Worm (Caenorhabditis elegans) whole organism, L2 larva: Measurements from ENCODE around the gene paf-2.
A peak's percentile ranks its signal among the peaks of the same experiment; 100 is the strongest.

Experiments used
- C34F6.9 ChIP-seq: fragments of 150-350 bp; optimal IDR thresholded peaks from 2 replicates; lab custom pipeline; 2014; ENCODE audit warnings: missing biosample characterization, missing genetic modification characterization
- F13H6.1 ChIP-seq: sonication (generic microtip); optimal IDR thresholded peaks from 2 replicates; lab custom pipeline; 2016; ENCODE audit warnings: missing genetic modification characterization, missing compliant biosample characterization
- R02D3.7 ChIP-seq: fragments of 150-350 bp; optimal IDR thresholded peaks from 2 replicates; lab custom pipeline; 2014; ENCODE audit warnings: missing biosample characterization, missing genetic modification characterization
- ZK546.5 ChIP-seq: sonication (generic microtip); optimal IDR thresholded peaks from 2 replicates; lab custom pipeline; 2017; ENCODE audit warnings: missing biosample characterization, missing genetic modification characterization
- ama-1 ChIP-seq: fragments of 150-350 bp; optimal IDR thresholded peaks from 2 replicates; lab custom pipeline; 2018; ENCODE audit warnings: inconsistent platforms
- ceh-16 ChIP-seq: fragments of 150-350 bp; optimal IDR thresholded peaks from 2 replicates; lab custom pipeline; 2014; ENCODE audit warnings: missing biosample characterization, missing genetic modification characterization
- ceh-82 ChIP-seq: fragments of 150-350 bp; optimal IDR thresholded peaks from 2 replicates; lab custom pipeline; 2014; ENCODE audit warnings: missing biosample characterization, missing genetic modification characterization
- crh-2 ChIP-seq: sonication (generic microtip); optimal IDR thresholded peaks from 2 replicates; lab custom pipeline; 2017; ENCODE audit warnings: missing biosample characterization, missing genetic modification characterization
- egl-27 ChIP-seq: sonication (generic microtip); optimal IDR thresholded peaks from 3 replicates; lab custom pipeline; 2017; ENCODE audit warnings: missing biosample characterization, missing genetic modification reagents, missing genetic modification characterization
- fos-1 ChIP-seq: fragments of 150-350 bp; optimal IDR thresholded peaks from 2 replicates; lab custom pipeline; 2014; ENCODE audit warnings: missing biosample characterization, missing genetic modification characterization
- gmeb-1 ChIP-seq: fragments of 150-350 bp; optimal IDR thresholded peaks from 2 replicates; lab custom pipeline; 2014; ENCODE audit warnings: missing biosample characterization, missing genetic modification characterization
- lin-11 ChIP-seq: fragments of 150-350 bp; sonication (generic microtip); optimal IDR thresholded peaks from 2 replicates; lab custom pipeline; 2014; ENCODE audit warnings: missing biosample characterization, missing genetic modification characterization, inconsistent platforms, mixed read lengths
- lin-13 ChIP-seq: fragments of 150-350 bp; optimal IDR thresholded peaks from 2 replicates; lab custom pipeline; 2014; ENCODE audit warnings: missing biosample characterization, missing genetic modification reagents, missing genetic modification characterization
- lin-39 ChIP-seq: fragments of 150-350 bp; optimal IDR thresholded peaks from 2 replicates; lab custom pipeline; 2014; ENCODE audit warnings: missing biosample characterization, missing genetic modification reagents, missing genetic modification characterization
- lsy-2 ChIP-seq, 2 experiments: fragments of 150-350 bp in 1 of 2; sonication (generic microtip) in 1 of 2; optimal IDR thresholded peaks; 2 replicates each; lab custom pipeline; 2014 to 2017; ENCODE audit warnings: missing biosample characterization in 2 of 2, missing genetic modification characterization in 2 of 2
- mab-5 ChIP-seq: fragments of 150-350 bp; optimal IDR thresholded peaks from 2 replicates; lab custom pipeline; 2014; ENCODE audit warnings: missing biosample characterization, missing genetic modification characterization
- nhr-10 ChIP-seq: sonication (generic microtip); optimal IDR thresholded peaks from 2 replicates; lab custom pipeline; 2017; ENCODE audit warnings: missing biosample characterization, missing genetic modification characterization
- nhr-11 ChIP-seq: fragments of 150-350 bp; optimal IDR thresholded peaks from 2 replicates; lab custom pipeline; 2014; ENCODE audit warnings: missing biosample characterization, missing genetic modification characterization
- nhr-12 ChIP-seq: fragments of 150-350 bp; optimal IDR thresholded peaks from 2 replicates; lab custom pipeline; 2014; ENCODE audit warnings: missing biosample characterization, missing genetic modification characterization
- nhr-129 ChIP-seq: fragments of 150-350 bp; optimal IDR thresholded peaks from 2 replicates; lab custom pipeline; 2014; ENCODE audit warnings: missing biosample characterization, missing genetic modification characterization
- nhr-25 ChIP-seq: fragments of 150-350 bp; sonication (generic microtip); optimal IDR thresholded peaks from 3 replicates; lab custom pipeline; 2014; ENCODE audit warnings: missing biosample characterization, missing genetic modification characterization
- nhr-6 ChIP-seq: fragments of 150-350 bp; optimal IDR thresholded peaks from 2 replicates; lab custom pipeline; 2014; ENCODE audit warnings: missing biosample characterization, missing genetic modification characterization
- sem-4 ChIP-seq: fragments of 150-350 bp; optimal IDR thresholded peaks from 2 replicates; lab custom pipeline; 2014; ENCODE audit warnings: missing biosample characterization, missing genetic modification reagents, missing genetic modification characterization
- skn-1 ChIP-seq: sonication (generic microtip); optimal IDR thresholded peaks from 2 replicates; lab custom pipeline; 2017; ENCODE audit warnings: missing biosample characterization, missing genetic modification characterization
- sma-3 ChIP-seq: sonication (generic microtip); optimal IDR thresholded peaks from 2 replicates; lab custom pipeline; 2016; ENCODE audit warnings: missing genetic modification reagents, missing genetic modification characterization, missing compliant biosample characterization
- sma-9 ChIP-seq, 2 experiments: fragments of 150-350 bp in 1 of 2; sonication (generic microtip) in 1 of 2; optimal IDR thresholded peaks; 2 replicates each; lab custom pipeline; 2014 to 2016; ENCODE audit warnings: missing genetic modification characterization in 2 of 2, mild to moderate bottlenecking in 1 of 2, missing biosample characterization in 1 of 2, missing compliant biosample characterization in 1 of 2, missing genetic modification reagents in 1 of 2, moderate library complexity in 1 of 2
- snpc-4 ChIP-seq: fragments of 150-350 bp; optimal IDR thresholded peaks from 2 replicates; lab custom pipeline; 2014; ENCODE audit warnings: missing biosample characterization, missing genetic modification characterization
- unc-55 ChIP-seq: fragments of 150-350 bp; sonication (generic microtip); optimal IDR thresholded peaks from 3 replicates; lab custom pipeline; 2014; ENCODE audit warnings: missing biosample characterization, missing genetic modification reagents, missing genetic modification characterization
- unc-62 ChIP-seq: fragments of 150-350 bp; optimal IDR thresholded peaks from 2 replicates; lab custom pipeline; 2014; ENCODE audit warnings: missing biosample characterization, missing genetic modification reagents, missing genetic modification characterization
- ztf-11 ChIP-seq: sonication (generic microtip); optimal IDR thresholded peaks from 2 replicates; lab custom pipeline; 2017; ENCODE audit warnings: missing biosample characterization, missing genetic modification characterization
- ztf-4 ChIP-seq: fragments of 150-350 bp; optimal IDR thresholded peaks from 2 replicates; lab custom pipeline; 2014; ENCODE audit warnings: missing biosample characterization, missing genetic modification characterization

paf-2 gene

DNA sequence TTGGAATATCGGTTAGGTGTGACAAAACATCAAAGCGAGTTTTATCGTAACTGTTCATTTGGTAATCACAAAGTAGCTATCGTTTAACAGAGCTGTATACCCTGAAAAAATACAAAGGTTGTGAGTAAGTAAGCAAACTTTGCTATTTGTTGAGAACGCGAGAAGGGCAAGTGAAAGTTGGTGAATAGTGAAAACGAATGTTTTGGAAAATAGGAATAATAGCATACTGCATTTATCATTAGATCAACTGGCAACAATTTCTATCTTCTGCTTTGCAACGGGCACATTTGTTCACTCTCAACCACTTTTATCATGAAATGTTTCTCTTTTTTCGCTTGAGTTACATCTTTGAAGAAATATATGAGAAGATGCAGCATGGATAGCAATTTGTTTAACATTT, 31.3 kb upstream of the paf-2 start, which contains the start of gene C24A8.5:
Gene C24A8.5 (minus strand): TSS at position 101 of the 400 bp plus-strand sequence.
- TF ChIP-seq R02D3.7 (no peak), sem-4 (tag; lab: Kevin White, UChicago) (no peak), sma-3 (GFP tag; lab: Kevin White, UChicago) (no peak), skn-1 (tag; lab: Kevin White, UChicago) (no peak)
- TF ChIP-seq, all 48 proteins: peak for 0

DNA sequence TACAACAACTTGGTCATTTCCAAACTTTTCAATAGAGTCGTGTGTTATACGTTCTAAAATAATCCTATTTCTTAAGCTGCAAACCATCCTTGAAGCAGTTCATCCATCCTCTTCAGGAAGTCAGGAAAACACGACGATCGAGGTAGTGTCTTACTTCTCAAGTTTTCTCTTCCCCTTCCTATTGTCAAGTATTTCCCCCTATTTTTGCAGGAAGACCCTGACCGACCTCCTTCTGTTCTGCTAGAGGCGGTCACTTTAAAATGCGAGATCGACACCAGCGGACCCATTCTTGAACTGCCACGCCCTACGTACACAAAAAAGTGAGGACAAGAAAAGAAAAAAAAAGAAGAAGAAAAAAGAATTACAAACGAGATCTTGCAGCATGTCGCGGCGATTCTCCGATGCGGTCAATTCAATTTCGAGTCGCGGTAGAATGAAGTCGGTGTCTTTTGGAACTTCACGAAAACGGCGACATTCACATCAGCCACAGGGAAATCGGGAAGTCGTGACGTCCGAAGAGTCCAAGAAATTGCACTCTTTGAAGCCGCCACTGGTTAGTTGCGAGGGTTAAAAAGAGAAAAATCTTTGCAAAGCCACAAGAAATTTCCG, 25.4 kb upstream of the paf-2 start:
- TF ChIP-seq egl-27 = no peak
- no peak for TF ChIP-seq skn-1 (tag; lab: Kevin White, UChicago)
- no peak for TF ChIP-seq sem-4 (tag; lab: Kevin White, UChicago)
- TF ChIP-seq nhr-11 = no peak
- no peak for TF ChIP-seq C34F6.9
- TF ChIP-seq unc-62 (GFP tag; lab: Kevin White, UChicago) = no peak

DNA sequence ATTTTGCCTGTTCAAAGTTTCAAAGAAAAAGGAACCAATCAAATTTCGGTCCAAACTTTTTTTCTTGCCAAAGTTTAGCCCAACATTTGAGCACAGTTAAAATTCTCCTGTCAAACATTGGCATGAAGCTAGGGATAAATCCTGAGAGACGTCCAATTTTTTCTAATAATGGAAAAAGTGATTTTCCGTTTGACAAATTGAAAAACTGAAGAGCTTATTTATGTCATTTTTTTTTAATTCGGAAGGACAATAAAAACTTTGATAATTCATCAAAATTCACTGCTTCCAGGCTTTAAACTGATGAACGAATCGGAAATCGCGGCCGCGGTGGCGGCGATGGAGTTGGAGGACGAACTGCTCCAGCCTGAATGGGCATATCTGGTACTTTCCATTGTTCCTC, 23.0 kb upstream of the paf-2 start, which contains the start of gene dop-6:
Gene dop-6 (plus strand): TSS at position 301 of the 400 bp plus-strand sequence.
- TF ChIP-seq lsy-2 (tag; optimal IDR thresholded peaks at IDR 0.05; lab: Kevin White, UChicago) (no peak), nhr-12 (tag; lab: Kevin White, UChicago) (no peak), snpc-4 (no peak), nhr-6 (tag; lab: Kevin White, UChicago) (no peak), sem-4 (tag; lab: Kevin White, UChicago) (no peak), C34F6.9 (no peak), sma-3 (GFP tag; lab: Kevin White, UChicago) (no peak), nhr-10 (tag; lab: Kevin White, UChicago) (no peak), gmeb-1 (tag; lab: Kevin White, UChicago) (no peak), nhr-25 (tag; lab: Kevin White, UChicago) (no peak)

DNA sequence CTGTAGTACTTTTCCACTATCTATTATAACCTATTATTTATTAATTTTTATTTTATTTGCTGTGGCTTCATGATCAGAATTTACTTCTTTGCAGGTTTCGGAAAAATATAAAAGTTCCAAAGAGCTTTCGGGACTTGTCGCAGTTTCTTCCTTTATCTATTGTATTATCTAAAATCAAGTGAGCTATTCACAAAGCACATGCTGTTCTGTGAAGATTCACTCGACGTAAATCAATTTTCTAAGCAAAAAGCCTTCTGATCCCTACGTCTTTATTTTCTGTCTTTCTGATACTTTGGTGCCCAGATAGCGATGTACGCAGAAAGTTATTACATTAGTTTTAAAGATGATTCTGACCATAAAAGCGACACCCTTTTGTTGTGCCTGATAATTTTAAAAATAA, 19.6 kb upstream of the paf-2 start:
- no peak for TF ChIP-seq lsy-2 (tag; optimal IDR thresholded peaks at IDR 0.05; lab: Kevin White, UChicago)
- TF ChIP-seq sma-9 (GFP tag; optimal IDR thresholded peaks at IDR 0.05; lab: Kevin White, UChicago) = peak; percentile 20
- no peak for TF ChIP-seq sma-9 (tag; optimal IDR thresholded peaks at IDR 0.05; lab: Kevin White, UChicago)
- no peak for TF ChIP-seq nhr-25 (tag; lab: Kevin White, UChicago)

DNA sequence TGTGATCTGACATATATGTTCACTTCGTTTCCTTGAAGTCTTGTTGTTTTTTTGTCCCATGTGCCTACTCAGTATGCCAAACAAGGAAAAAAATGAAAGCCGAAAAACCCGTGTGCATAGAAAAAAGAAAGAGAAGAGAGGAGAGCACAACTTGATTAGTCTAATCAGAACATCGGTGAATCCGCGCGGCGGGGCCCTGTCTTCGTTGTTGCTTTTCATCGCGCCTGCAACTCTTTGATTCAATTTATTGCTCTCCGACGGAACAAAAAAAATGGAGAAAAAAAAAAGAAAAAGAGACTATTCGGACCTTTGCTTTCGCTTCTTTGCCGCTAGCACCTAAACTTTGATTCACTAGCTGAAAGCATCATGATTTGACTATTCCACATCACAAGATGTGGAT, 17.4 kb upstream of the paf-2 start:
- TF ChIP-seq ztf-4 (tag; lab: Kevin White, UChicago) (no peak), sem-4 (tag; lab: Kevin White, UChicago) (peak; percentile 5), ama-1 (lab: Kevin White, UChicago) (no peak)

DNA sequence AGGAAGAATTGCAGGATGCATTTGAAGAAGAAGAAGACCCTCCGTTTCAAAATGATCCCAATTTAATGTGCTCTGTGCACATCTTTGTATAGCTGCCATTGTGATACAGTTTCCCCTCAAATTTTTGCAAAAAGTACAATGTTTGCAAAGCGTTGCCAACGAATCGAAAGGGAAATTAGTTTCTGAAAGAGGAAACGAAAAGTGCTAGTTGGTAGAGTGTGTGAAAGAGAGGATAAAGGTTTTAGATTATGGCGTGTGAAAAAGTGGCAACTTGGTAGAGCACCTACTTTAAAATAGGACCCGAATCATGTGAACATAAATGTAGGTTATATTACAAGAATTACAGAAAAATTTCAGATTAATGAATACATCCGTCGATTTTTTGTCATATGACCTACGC, 14.1 kb upstream of the paf-2 start, which contains the start of gene C52B9.8:
Gene C52B9.8 (minus strand): TSS at position 101 of the 400 bp plus-strand sequence.
- TF ChIP-seq ceh-16 (tag; lab: Kevin White, UChicago) (no peak), ZK546.5 (no peak), mab-5 (tag; lab: Kevin White, UChicago) (no peak), lin-39 (no peak), nhr-129 (tag; lab: Kevin White, UChicago) (no peak), nhr-10 (tag; lab: Kevin White, UChicago) (no peak), lin-11 (tag; lab: Kevin White, UChicago) (no peak), ceh-82 (tag; lab: Kevin White, UChicago) (no peak), nhr-25 (tag; lab: Kevin White, UChicago) (no peak), gmeb-1 (tag; lab: Kevin White, UChicago) (no peak), lin-13 (no peak), nhr-12 (tag; lab: Kevin White, UChicago) (no peak), unc-55 (GFP tag; lab: Kevin White, UChicago) (no peak), ztf-11 (tag; lab: Kevin White, UChicago) (no peak)

DNA sequence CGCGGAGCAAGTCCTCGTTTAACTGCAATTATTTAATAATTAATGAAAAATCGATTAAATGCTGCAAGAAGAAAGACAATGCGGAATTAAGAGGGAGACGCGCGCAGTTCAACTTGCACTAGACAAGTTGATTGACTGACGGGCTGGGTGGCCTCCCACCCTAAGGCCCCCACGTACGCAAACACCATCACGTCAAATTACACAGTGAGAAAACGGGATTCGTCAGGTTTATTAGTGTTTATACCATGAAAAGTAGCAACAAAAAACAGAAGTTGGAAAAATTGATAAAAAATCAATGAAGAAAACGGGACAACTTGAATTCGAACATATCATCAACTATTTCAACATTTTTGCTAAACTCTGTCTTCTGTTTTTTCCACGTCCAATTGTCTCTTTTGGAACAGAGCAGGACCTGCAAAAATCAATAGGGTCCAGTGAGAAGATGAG, 10.0 kb upstream of the paf-2 start:
- TF ChIP-seq nhr-129 (tag; lab: Kevin White, UChicago) (peak; percentile 4), sma-3 (GFP tag; lab: Kevin White, UChicago) (no peak), ceh-82 (tag; lab: Kevin White, UChicago) (no peak), crh-2 (tag; lab: Kevin White, UChicago) (peak; percentile 38), sma-9 (GFP tag; optimal IDR thresholded peaks at IDR 0.05; lab: Kevin White, UChicago) (peak; percentile 37), sma-9 (tag; optimal IDR thresholded peaks at IDR 0.05; lab: Kevin White, UChicago) (no peak), F13H6.1 (tag; lab: Kevin White, UChicago) (peak; percentile 39), unc-55 (GFP tag; lab: Kevin White, UChicago) (peak; percentile 51), fos-1 (peak; percentile 15), C34F6.9 (peak; percentile 51), lin-13 (peak; percentile 8)
- TF ChIP-seq, all 48 proteins: peak for 8
